Worm (Caenorhabditis elegans) whole organism, L4 larva: ENCODE results near the gene fbxb-104.

Experiments used
- D1046.2 ChIP-seq: fragments of 200-800 bp; sonication (Bioruptor generic); IDR thresholded peaks from 2 replicates; pipeline ENCODE4 v1.3.6; 2022; ENCODE audit warnings: missing genetic modification characterization, missing compliant biosample characterization
- F26F4.8 ChIP-seq: fragments of 200-800 bp; sonication (Bioruptor generic); conservative IDR thresholded peaks from 2 replicates; pipeline ENCODE4 v1.3.6; 2022; ENCODE audit warnings: missing genetic modification characterization, missing compliant biosample characterization
- F37D6.2 ChIP-seq: sonication (generic microtip); optimal IDR thresholded peaks from 2 replicates; lab custom pipeline; 2016; ENCODE audit warnings: mild to moderate bottlenecking, missing genetic modification characterization, missing compliant biosample characterization
- F49E8.2 ChIP-seq: sonication (generic microtip); optimal IDR thresholded peaks from 2 replicates; lab custom pipeline; 2016; ENCODE audit warnings: missing compliant biosample characterization, mild to moderate bottlenecking, missing genetic modification characterization, borderline replicate concordance
- T20F7.1 ChIP-seq: fragments of 200-800 bp; sonication (Bioruptor generic); optimal IDR thresholded peaks from 2 replicates; lab custom pipeline; 2018; ENCODE audit warnings: mild to moderate bottlenecking, missing genetic modification characterization, missing compliant biosample characterization
- Y5F2A.4 ChIP-seq: fragments of 200-800 bp; sonication (Bioruptor generic); optimal IDR thresholded peaks from 2 replicates; lab custom pipeline; 2018; ENCODE audit warnings: mild to moderate bottlenecking, missing genetic modification characterization, missing compliant biosample characterization
- ZK337.2 ChIP-seq: fragments of 200-800 bp; sonication (Bioruptor generic); IDR thresholded peaks from 2 replicates; pipeline ENCODE4 v1.3.6; 2022; ENCODE audit warnings: missing genetic modification reagents, missing genetic modification characterization, missing compliant biosample characterization
- aha-1 ChIP-seq: fragments of 150-350 bp; peaks from one replicate; lab custom pipeline; 2014; ENCODE audit warnings: missing biosample characterization, missing genetic modification characterization
- arid-1 ChIP-seq: fragments of 200-800 bp; sonication (Bioruptor generic); conservative IDR thresholded peaks from 2 replicates; pipeline ENCODE4 v1.3.6; 2022; ENCODE audit warnings: missing genetic modification reagents, missing genetic modification characterization, missing compliant biosample characterization
- ceh-20 ChIP-seq: fragments of 200-800 bp; sonication (Bioruptor generic); IDR thresholded peaks from 2 replicates; pipeline ENCODE4 v1.3.6; 2022; ENCODE audit warnings: missing genetic modification reagents, missing genetic modification characterization, missing compliant biosample characterization
- ceh-32 ChIP-seq: sonication (generic microtip); optimal IDR thresholded peaks from 2 replicates; lab custom pipeline; 2016; ENCODE audit warnings: mild to moderate bottlenecking, missing genetic modification characterization, missing compliant biosample characterization; ENCODE audit not compliant: poor library complexity
- ceh-62 ChIP-seq: sonication (generic microtip); optimal IDR thresholded peaks from 2 replicates; lab custom pipeline; 2017; ENCODE audit warnings: missing biosample characterization, missing genetic modification characterization
- ctbp-1 ChIP-seq: fragments of 200-800 bp; sonication (Bioruptor generic); IDR thresholded peaks from 2 replicates; pipeline ENCODE4 v1.3.6; 2022; ENCODE audit warnings: missing genetic modification reagents, missing genetic modification characterization, missing compliant biosample characterization
- daf-16 ChIP-seq, 3 experiments: sonication (generic microtip); optimal IDR thresholded peaks; 2 replicates each; lab custom pipeline; 2016 to 2017; ENCODE audit warnings: missing genetic modification characterization in 3 of 3, missing genetic modification reagents in 3 of 3, mild to moderate bottlenecking in 2 of 3, missing compliant biosample characterization in 2 of 3, missing biosample characterization in 1 of 3, moderate library complexity in 1 of 3
- daf-19 ChIP-seq: fragments of 200-800 bp; sonication (Bioruptor generic); conservative IDR thresholded peaks from 2 replicates; pipeline ENCODE4 v1.3.6; 2022; ENCODE audit warnings: missing genetic modification characterization, missing compliant biosample characterization
- daf-8 ChIP-seq: fragments of 200-800 bp; sonication (Bioruptor generic); IDR thresholded peaks from 2 replicates; pipeline ENCODE4 v1.3.6; 2022; ENCODE audit warnings: missing genetic modification characterization, missing compliant biosample characterization
- dmd-6 ChIP-seq: fragments of 200-800 bp; sonication (Bioruptor generic); IDR thresholded peaks from 2 replicates; pipeline ENCODE4 v1.3.6; 2022; ENCODE audit warnings: missing genetic modification reagents, missing genetic modification characterization, missing compliant biosample characterization
- dpl-1 ChIP-seq: fragments of 150-350 bp; optimal IDR thresholded peaks from 2 replicates; lab custom pipeline; 2014; ENCODE audit warnings: missing biosample characterization, missing genetic modification reagents, missing genetic modification characterization
- egl-43 ChIP-seq: fragments of 200-800 bp; sonication (Bioruptor generic); IDR thresholded peaks from 2 replicates; pipeline ENCODE4 v1.3.6; 2022; ENCODE audit warnings: missing genetic modification reagents, missing genetic modification characterization, missing compliant biosample characterization
- fos-1 ChIP-seq: fragments of 150-350 bp; optimal IDR thresholded peaks from 2 replicates; lab custom pipeline; 2014; ENCODE audit warnings: missing biosample characterization, missing genetic modification characterization
- lim-7 ChIP-seq: fragments of 200-800 bp; sonication (Bioruptor generic); IDR thresholded peaks from 2 replicates; pipeline ENCODE4 v1.3.6; 2022; ENCODE audit warnings: missing genetic modification characterization, missing compliant biosample characterization
- lin-1 ChIP-seq: fragments of 200-800 bp; sonication (Bioruptor generic); IDR thresholded peaks from 2 replicates; pipeline ENCODE4 v1.3.6; 2022; ENCODE audit warnings: missing genetic modification reagents, missing genetic modification characterization, missing compliant biosample characterization
- lin-29 ChIP-seq: fragments of 200-800 bp; sonication (Bioruptor generic); IDR thresholded peaks from 2 replicates; pipeline ENCODE4 v1.3.6; 2022; ENCODE audit warnings: missing genetic modification reagents, missing genetic modification characterization, missing compliant biosample characterization
- lin-38 ChIP-seq: fragments of 200-800 bp; sonication (Bioruptor generic); IDR thresholded peaks from 2 replicates; pipeline ENCODE4 v1.3.6; 2022; ENCODE audit warnings: missing genetic modification reagents, missing genetic modification characterization, missing compliant biosample characterization
- lir-3 ChIP-seq: sonication (generic microtip); optimal IDR thresholded peaks from 2 replicates; lab custom pipeline; 2016; ENCODE audit warnings: mild to moderate bottlenecking, missing genetic modification characterization, missing compliant biosample characterization
- mep-1 ChIP-seq: fragments of 150-350 bp; sonication (generic microtip); optimal IDR thresholded peaks from 3 replicates; lab custom pipeline; 2014; ENCODE audit warnings: missing biosample characterization, missing genetic modification characterization
- mxl-2 ChIP-seq: fragments of 200-800 bp; sonication (Bioruptor generic); conservative IDR thresholded peaks from 2 replicates; pipeline ENCODE4 v1.3.6; 2022; ENCODE audit warnings: missing genetic modification reagents, missing genetic modification characterization, missing compliant biosample characterization
- nhr-10 ChIP-seq: fragments of 150-350 bp; optimal IDR thresholded peaks from 2 replicates; lab custom pipeline; 2014; ENCODE audit warnings: missing biosample characterization, missing genetic modification characterization
- nhr-28 ChIP-seq: fragments of 150-350 bp; optimal IDR thresholded peaks from 2 replicates; lab custom pipeline; 2014; ENCODE audit warnings: missing biosample characterization, missing genetic modification characterization
- nhr-42 ChIP-seq: fragments of 200-800 bp; sonication (Bioruptor generic); IDR thresholded peaks from 2 replicates; pipeline ENCODE4 v1.3.6; 2022; ENCODE audit warnings: missing genetic modification characterization, missing compliant biosample characterization
- nhr-6 ChIP-seq: fragments of 150-350 bp; optimal IDR thresholded peaks from 2 replicates; lab custom pipeline; 2014; ENCODE audit warnings: missing biosample characterization, missing genetic modification characterization
- pha-4 ChIP-seq, 2 experiments: fragments of 150-350 bp in 1 of 2; fragments of 200-800 bp in 1 of 2; sonication (Bioruptor generic) in 1 of 2; IDR thresholded peaks in 1 of 2; optimal IDR thresholded peaks in 1 of 2; 2 replicates each; pipeline versions ENCODE4 v1.3.6 to Lab custom; 2014 to 2022; ENCODE audit warnings: missing genetic modification characterization in 2 of 2, missing genetic modification reagents in 2 of 2, missing biosample characterization in 1 of 2, missing compliant biosample characterization in 1 of 2
- php-3 ChIP-seq: fragments of 200-800 bp; sonication (Bioruptor generic); IDR thresholded peaks from 2 replicates; pipeline ENCODE4 v1.3.6; 2022; ENCODE audit warnings: missing genetic modification reagents, missing genetic modification characterization, missing compliant biosample characterization
- rbr-2 ChIP-seq: sonication (generic microtip); optimal IDR thresholded peaks from 2 replicates; lab custom pipeline; 2016; ENCODE audit warnings: missing genotype, missing genetic modification characterization, missing compliant biosample characterization
- skn-1 ChIP-seq: fragments of 150-350 bp; optimal IDR thresholded peaks from 2 replicates; lab custom pipeline; 2014; ENCODE audit warnings: missing biosample characterization, missing genetic modification characterization
- spr-1 ChIP-seq: sonication (generic microtip); optimal IDR thresholded peaks from 2 replicates; lab custom pipeline; 2016; ENCODE audit warnings: mild to moderate bottlenecking, missing genetic modification characterization, missing compliant biosample characterization
- spr-3 ChIP-seq: fragments of 200-800 bp; sonication (Bioruptor generic); optimal IDR thresholded peaks from 2 replicates; lab custom pipeline; 2018; ENCODE audit warnings: mild to moderate bottlenecking, missing genetic modification characterization, missing compliant biosample characterization
- unc-39 ChIP-seq: sonication (generic microtip); optimal IDR thresholded peaks from 2 replicates; lab custom pipeline; 2017; ENCODE audit warnings: missing biosample characterization, missing genetic modification characterization
- zip-2 ChIP-seq: fragments of 150-350 bp; optimal IDR thresholded peaks from 2 replicates; lab custom pipeline; 2014; ENCODE audit warnings: missing biosample characterization, missing genetic modification characterization
- ztf-11 ChIP-seq: fragments of 150-350 bp; optimal IDR thresholded peaks from 2 replicates; lab custom pipeline; 2014; ENCODE audit warnings: missing biosample characterization, missing genetic modification characterization
- ztf-7 ChIP-seq: fragments of 150-350 bp; optimal IDR thresholded peaks from 2 replicates; lab custom pipeline; 2014; ENCODE audit warnings: missing biosample characterization, missing genetic modification characterization

Gene fbxb-104

ce11 chrII:3447906-3448305 lies 29.2 kb downstream of the fbxb-104 start, which contains the start of gene C16C8.21 (continued):
- TF ChIP-seq lin-29 (no peak), daf-8 (GFP tag; lab: Robert Waterston, UW) (no peak), ztf-11 (no peak), ztf-7 (tag; lab: Kevin White, UChicago) (no peak)

ce11 chrII:3446647-3447046 lies 30.4 kb downstream of the fbxb-104 start, which contains the start of the genes C16C8.20 and gldi-6:
C16C8.20 (plus strand) TSS chrII:3446947.
gldi-6 (plus strand) TSS chrII:3446947.
- TF ChIP-seq ctbp-1 (GFP tag; lab: Robert Waterston, UW) (no peak), mep-1 (no peak), skn-1 (tag; lab: Kevin White, UChicago) (no peak), nhr-6 (tag; lab: Kevin White, UChicago) (no peak), Y5F2A.4 (GFP tag; lab: Kevin White, UChicago) (no peak), F37D6.2 (tag; lab: Kevin White, UChicago) (no peak), zip-2 (no peak), nhr-42 (GFP tag; lab: Robert Waterston, UW) (no peak), F26F4.8 (GFP tag; lab: Robert Waterston, UW) (no peak), spr-1 (no peak), spr-3 (GFP tag; lab: Kevin White, UChicago) (no peak), ceh-20 (no peak), php-3 (no peak), lin-38 (GFP tag; lab: Robert Waterston, UW) (no peak), arid-1 (GFP tag; lab: Robert Waterston, UW) (no peak), aha-1 (tag; lab: Kevin White, UChicago) (no peak), lim-7 (GFP tag; lab: Robert Waterston, UW) (no peak), F49E8.2 (no peak), dmd-6 (GFP tag; lab: Robert Waterston, UW) (no peak), nhr-10 (no peak)

ce11 chrII:3445285-3445806 lies 31.7 kb downstream of the fbxb-104 start, which contains the start of the genes C16C8.5 and C16C8.16:
C16C8.5 (minus strand) TSS chrII:3445385.
C16C8.16 (plus strand) TSS chrII:3445756.
- no peak for TF ChIP-seq daf-16 (GFP tag; optimal IDR thresholded peaks at IDR 0.05; lab: Kevin White, UChicago)
- no peak for TF ChIP-seq daf-16 (tag; optimal IDR thresholded peaks at IDR 0.05; lab: Kevin White, UChicago)
- no peak for TF ChIP-seq daf-19 (GFP tag; lab: Robert Waterston, UW)
- no peak for TF ChIP-seq lim-7 (GFP tag; lab: Robert Waterston, UW)
- no peak for TF ChIP-seq mxl-2 (GFP tag; lab: Robert Waterston, UW)
- no peak for TF ChIP-seq ceh-32 (tag; lab: Kevin White, UChicago)
- no peak for TF ChIP-seq F37D6.2 (tag; lab: Kevin White, UChicago)
- TF ChIP-seq fos-1 (tag; lab: Kevin White, UChicago): no peak
- TF ChIP-seq ZK337.2: no peak
- TF ChIP-seq ceh-62 (tag; lab: Kevin White, UChicago): no peak

ce11 chrII:3444280-3444679 lies 32.8 kb downstream of the fbxb-104 start, which contains the start of gene C16C8.4:
C16C8.4 (minus strand) TSS chrII:3444380.
- TF ChIP-seq dpl-1 (no peak), aha-1 (tag; lab: Kevin White, UChicago) (peak; percentile 66)

- no peak for TF ChIP-seq spr-3 (GFP tag; lab: Kevin White, UChicago)
- no peak for TF ChIP-seq T20F7.1 (GFP tag; lab: Kevin White, UChicago)
- TF ChIP-seq pha-4 (GFP tag; IDR thresholded peaks at IDR 0.05; lab: Robert Waterston, UW): no peak
- no peak for TF ChIP-seq pha-4 (tag; optimal IDR thresholded peaks at IDR 0.05; lab: Kevin White, UChicago)
- TF ChIP-seq arid-1 (GFP tag; lab: Robert Waterston, UW): no peak
- TF ChIP-seq Y5F2A.4 (GFP tag; lab: Kevin White, UChicago): no peak
- TF ChIP-seq egl-43 (GFP tag; lab: Robert Waterston, UW): no peak
- TF ChIP-seq unc-39 (tag; lab: Kevin White, UChicago): no peak
- no peak for TF ChIP-seq nhr-28 (tag; lab: Kevin White, UChicago)
- no peak for TF ChIP-seq lir-3 (tag; lab: Kevin White, UChicago)
- no peak for TF ChIP-seq D1046.2
- no peak for TF ChIP-seq rbr-2 (tag; lab: Kevin White, UChicago)
- no peak for TF ChIP-seq lin-1
Measured at ce11 chrII:3443154-3443553, 33.9 kb downstream of the fbxb-104 start, which contains the start of gene C16C8.22. C16C8.22 (minus strand) TSS chrII:3443254.
